Fruit fly (Drosophila melanogaster) whole organism, wandering third instar larva: Measurements from ENCODE around the gene aru.

Source experiments
- CG32264 ChIP-seq: fragments of 200-800 bp; sonication (Bioruptor generic); optimal IDR thresholded peaks from 2 replicates; lab custom pipeline; 2016; ENCODE audit warnings: missing biosample characterization, missing genetic modification characterization
- Dfd ChIP-seq: fragments of >200 bp; optimal IDR thresholded peaks from 2 replicates; lab custom pipeline; 2017; ENCODE audit warnings: missing biosample characterization, missing genetic modification characterization
- Hr78 ChIP-seq: fragments of >200 bp; optimal IDR thresholded peaks from 2 replicates; lab custom pipeline; 2017; ENCODE audit warnings: missing biosample characterization, missing genetic modification characterization
- Hr83 ChIP-seq: fragments of 200-300 bp; sonication (Bioruptor generic); optimal IDR thresholded peaks from 2 replicates; lab custom pipeline; 2016; ENCODE audit warnings: missing biosample characterization, mild to moderate bottlenecking, missing genetic modification characterization, moderate library complexity; ENCODE audit not compliant: poor library complexity, severe bottlenecking
- Jra ChIP-seq: sonication (Bioruptor generic); optimal IDR thresholded peaks from 2 replicates; lab custom pipeline; 2016; ENCODE audit warnings: missing biosample characterization, missing genetic modification characterization
- Mio ChIP-seq: sonication (Bioruptor generic); optimal IDR thresholded peaks from 2 replicates; lab custom pipeline; 2016; ENCODE audit warnings: missing biosample characterization, missing genetic modification characterization
- OdsH ChIP-seq: fragments of 200-800 bp; sonication (Bioruptor generic); optimal IDR thresholded peaks from 2 replicates; lab custom pipeline; 2016; ENCODE audit warnings: missing biosample characterization, mild to moderate bottlenecking, missing genetic modification characterization
- jim ChIP-seq: fragments of 175-275, 200-325 bp; sonication (Bioruptor generic); optimal IDR thresholded peaks from 2 replicates; lab custom pipeline; 2016; ENCODE audit warnings: missing biosample characterization, mild to moderate bottlenecking, missing genetic modification characterization
- lola ChIP-seq: fragments of >200 bp; optimal IDR thresholded peaks from 2 replicates; lab custom pipeline; 2017; ENCODE audit warnings: missing biosample characterization, missing genetic modification characterization
- psq ChIP-seq: fragments of 200-800 bp; sonication (Bioruptor generic); optimal IDR thresholded peaks from 3 replicates; lab custom pipeline; 2017; ENCODE audit warnings: missing biosample characterization, mild to moderate bottlenecking, missing genetic modification characterization, moderate library complexity
- rgr ChIP-seq: fragments of 200-800 bp; sonication (Bioruptor generic); optimal IDR thresholded peaks from 3 replicates; lab custom pipeline; 2016; ENCODE audit warnings: missing biosample characterization, mild to moderate bottlenecking, missing genetic modification characterization
- tai ChIP-seq: sonication (Bioruptor generic); optimal IDR thresholded peaks from 2 replicates; lab custom pipeline; 2016; ENCODE audit warnings: missing biosample characterization, missing genetic modification characterization

DNA sequence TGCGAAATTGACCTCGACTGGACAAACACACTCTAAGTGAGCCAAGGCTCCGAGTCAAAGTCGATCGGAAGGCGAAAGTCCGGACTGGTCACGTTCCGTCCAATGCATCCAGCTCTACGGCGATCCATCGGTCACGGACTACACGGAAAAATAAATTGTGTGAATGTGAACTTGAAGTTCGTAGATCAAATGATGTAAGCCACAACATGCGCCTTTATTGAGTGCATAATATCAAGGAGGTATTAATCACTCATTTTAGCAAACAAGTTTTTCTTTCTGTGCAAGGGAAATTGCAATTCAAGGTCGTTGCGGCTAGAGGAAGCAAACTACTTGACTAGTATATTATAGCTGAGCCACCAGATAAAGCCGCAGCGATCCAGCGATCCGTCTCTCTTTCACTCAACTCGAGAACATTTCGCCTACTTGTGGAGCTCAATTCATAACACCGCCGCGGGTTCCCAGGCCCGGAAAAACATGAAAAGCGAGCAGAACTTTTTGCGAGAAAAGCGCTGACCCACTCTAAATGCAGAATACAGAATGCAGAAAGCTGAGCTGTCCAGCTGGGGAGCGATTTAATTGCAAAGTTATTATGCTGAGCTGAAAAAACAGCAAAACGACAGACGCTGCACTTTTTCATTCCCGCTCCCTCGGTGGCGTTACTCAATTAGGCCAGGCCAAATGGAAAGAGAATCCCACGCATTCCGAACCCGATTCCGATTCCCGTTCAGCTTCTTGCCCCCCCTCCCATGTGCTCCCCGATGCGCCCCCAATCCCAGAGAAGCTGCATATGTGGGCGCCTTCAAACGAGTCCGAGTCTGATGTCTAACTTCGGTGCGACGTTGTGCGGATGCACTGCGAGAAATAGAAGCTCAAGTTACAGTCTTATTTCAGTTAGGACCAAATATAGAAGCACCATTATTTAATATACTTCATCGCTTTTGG lies 24.0 kb downstream of the aru start:
- TF ChIP-seq Mio (no peak), OdsH (GFP tag; lab: Kevin White, UChicago) (no peak), psq (GFP tag; lab: Kevin White, UChicago) (no peak), lola (GFP tag; lab: Kevin White, UChicago) (no peak), tai (GFP tag; lab: Kevin White, UChicago) (no peak), Dfd (GFP tag; lab: Kevin White, UChicago) (no peak), Hr78 (GFP tag; lab: Kevin White, UChicago) (no peak), Jra (no peak), CG32264 (GFP tag; lab: Kevin White, UChicago) (no peak), rgr (no peak), jim (GFP tag; lab: Kevin White, UChicago) (no peak), Hr83 (GFP tag; lab: Kevin White, UChicago) (no peak)
